Worm (Caenorhabditis elegans) whole organism, young adult: Measurements from ENCODE around the gene C25E10.12.

Experiments used
- B0261.1 ChIP-seq: sonication (generic microtip); optimal IDR thresholded peaks from 2 replicates; lab custom pipeline; 2016; ENCODE audit warnings: mild to moderate bottlenecking, missing genetic modification characterization, moderate library complexity, missing compliant biosample characterization
- B0336.3 ChIP-seq: fragments of 200-800 bp; sonication (Bioruptor generic); IDR thresholded peaks from 2 replicates; pipeline ENCODE4 v1.3.6; 2022; ENCODE audit warnings: missing genetic modification characterization, missing compliant biosample characterization
- C06A6.2 ChIP-seq: fragments of 200-800 bp; sonication (Bioruptor generic); conservative IDR thresholded peaks from 2 replicates; pipeline ENCODE4 v1.3.6; 2022; ENCODE audit warnings: missing genetic modification characterization, missing compliant biosample characterization
- F55B11.4 ChIP-seq: sonication (generic microtip); optimal IDR thresholded peaks from 2 replicates; lab custom pipeline; 2016; ENCODE audit warnings: missing compliant biosample characterization, missing genetic modification characterization, borderline replicate concordance; ENCODE audit not compliant: insufficient read depth
- K11D2.4 ChIP-seq: fragments of 200-800 bp; sonication (Bioruptor generic); IDR thresholded peaks from 2 replicates; pipeline ENCODE4 v1.3.6; 2022; ENCODE audit warnings: missing genetic modification reagents, missing genetic modification characterization, missing compliant biosample characterization
- T26A5.8 ChIP-seq: sonication (generic microtip); optimal IDR thresholded peaks from 2 replicates; lab custom pipeline; 2016; ENCODE audit warnings: missing genetic modification characterization, missing compliant biosample characterization
- Y53G8AR.9 ChIP-seq: fragments of 200-800 bp; sonication (Bioruptor generic); conservative IDR thresholded peaks from 2 replicates; pipeline ENCODE4 v1.3.6; 2022; ENCODE audit warnings: missing genetic modification reagents, missing genetic modification characterization, missing compliant biosample characterization
- Y79H2A.3 ChIP-seq: fragments of 200-800 bp; sonication (Bioruptor generic); conservative IDR thresholded peaks from 2 replicates; pipeline ENCODE4 v1.3.6; 2022; ENCODE audit warnings: missing genetic modification reagents, missing genetic modification characterization, missing compliant biosample characterization
- Y95B8A.8 ChIP-seq: fragments of 200-800 bp; sonication (Bioruptor generic); IDR thresholded peaks from 2 replicates; pipeline ENCODE4 v1.3.6; 2022; ENCODE audit warnings: missing genetic modification reagents, missing genetic modification characterization, missing compliant biosample characterization
- ama-1 ChIP-seq, 3 experiments: fragments of 150-350 bp in 1 of 3; sonication (generic microtip) in 2 of 3; optimal IDR thresholded peaks; 2 replicates each; lab custom pipeline; 2014 to 2018; ENCODE audit warnings: missing biosample characterization in 2 of 3, missing genetic modification characterization in 2 of 3, missing genetic modification reagents in 2 of 3
- athp-1 ChIP-seq: sonication (generic microtip); optimal IDR thresholded peaks from 2 replicates; lab custom pipeline; 2017; ENCODE audit warnings: mild to moderate bottlenecking, missing genetic modification characterization, missing compliant biosample characterization
- attf-5 ChIP-seq: fragments of 200-800 bp; sonication (Bioruptor generic); optimal IDR thresholded peaks from 2 replicates; lab custom pipeline; 2018; ENCODE audit warnings: mild to moderate bottlenecking, missing genetic modification characterization, missing compliant biosample characterization
- cebp-1 ChIP-seq, 2 experiments: fragments of 200-800 bp in 1 of 2; sonication (Bioruptor generic) in 1 of 2; sonication (generic microtip) in 1 of 2; IDR thresholded peaks in 1 of 2; optimal IDR thresholded peaks in 1 of 2; 2 replicates each; pipeline versions ENCODE4 v1.3.6 to Lab custom; 2017 to 2022; ENCODE audit warnings: missing compliant biosample characterization in 2 of 2, missing genetic modification characterization in 2 of 2, mild to moderate bottlenecking in 1 of 2, missing genetic modification reagents in 1 of 2, moderate library complexity in 1 of 2
- ceh-100 ChIP-seq: fragments of 200-800 bp; sonication (Bioruptor generic); IDR thresholded peaks from 2 replicates; pipeline ENCODE4 v1.3.6; 2022; ENCODE audit warnings: missing genetic modification reagents, missing genetic modification characterization, missing compliant biosample characterization
- ceh-27 ChIP-seq: fragments of 200-800 bp; sonication (Bioruptor generic); optimal IDR thresholded peaks from 2 replicates; lab custom pipeline; 2018; ENCODE audit warnings: mild to moderate bottlenecking, missing genetic modification characterization, moderate library complexity, missing compliant biosample characterization
- ceh-40 ChIP-seq: fragments of 200-800 bp; sonication (Bioruptor generic); IDR thresholded peaks from 2 replicates; pipeline ENCODE4 v1.3.6; 2022; ENCODE audit warnings: missing genetic modification characterization, missing compliant biosample characterization
- dpff-1 ChIP-seq: sonication (generic microtip); optimal IDR thresholded peaks from 2 replicates; lab custom pipeline; 2017; ENCODE audit warnings: mild to moderate bottlenecking, missing genetic modification characterization, missing compliant biosample characterization
- egl-18 ChIP-seq: fragments of 200-800 bp; sonication (Bioruptor generic); IDR thresholded peaks from 2 replicates; pipeline ENCODE4 v1.3.6; 2022; ENCODE audit warnings: missing genetic modification reagents, missing genetic modification characterization, missing compliant biosample characterization
- ekl-4 ChIP-seq: fragments of 200-800 bp; sonication (Bioruptor generic); IDR thresholded peaks from 2 replicates; pipeline ENCODE4 v1.3.6; 2022; ENCODE audit warnings: missing genetic modification reagents, missing genetic modification characterization, missing compliant biosample characterization
- hsf-1 ChIP-seq: fragments of 200-800 bp; sonication (Bioruptor generic); IDR thresholded peaks from 2 replicates; pipeline ENCODE4 v1.3.6; 2022; ENCODE audit warnings: missing genetic modification reagents, missing genetic modification characterization, missing compliant biosample characterization
- lin-40 ChIP-seq: sonication (generic microtip); optimal IDR thresholded peaks from 2 replicates; lab custom pipeline; 2016; ENCODE audit warnings: missing genetic modification characterization, mild to moderate bottlenecking, missing compliant biosample characterization, missing genotype, missing genetic modification reagents
- lir-1 ChIP-seq: fragments of 200-800 bp; sonication (Bioruptor generic); conservative IDR thresholded peaks from 2 replicates; pipeline ENCODE4 v1.3.6; 2022; ENCODE audit warnings: missing genetic modification reagents, missing genetic modification characterization, missing compliant biosample characterization
- lsl-1 ChIP-seq: fragments of 200-800 bp; sonication (Bioruptor generic); optimal IDR thresholded peaks from 2 replicates; lab custom pipeline; 2018; ENCODE audit warnings: mild to moderate bottlenecking, missing genetic modification characterization, moderate library complexity, missing compliant biosample characterization
- lsy-27 ChIP-seq: sonication (generic microtip); optimal IDR thresholded peaks from 2 replicates; lab custom pipeline; 2017; ENCODE audit warnings: missing genetic modification characterization, mild to moderate bottlenecking, missing compliant biosample characterization, antibody characterized with exemption, missing genotype, borderline replicate concordance; ENCODE audit not compliant: insufficient read depth
- madf-3 ChIP-seq: fragments of 200-800 bp; sonication (Bioruptor generic); IDR thresholded peaks from 2 replicates; pipeline ENCODE4 v1.3.6; 2022; ENCODE audit warnings: missing genetic modification reagents, missing genetic modification characterization, missing compliant biosample characterization
- madf-6 ChIP-seq: fragments of 200-800 bp; sonication (Bioruptor generic); IDR thresholded peaks from 2 replicates; pipeline ENCODE4 v1.3.6; 2022; ENCODE audit warnings: missing genetic modification reagents, missing genetic modification characterization, missing compliant biosample characterization
- mcd-1 ChIP-seq: fragments of 200-800 bp; sonication (Bioruptor generic); IDR thresholded peaks from 2 replicates; pipeline ENCODE4 v1.3.6; 2022; ENCODE audit warnings: missing genetic modification reagents, missing genetic modification characterization, missing compliant biosample characterization
- mxl-1 ChIP-seq: sonication (generic microtip); optimal IDR thresholded peaks from 2 replicates; lab custom pipeline; 2016; ENCODE audit warnings: missing genetic modification characterization, missing compliant biosample characterization
- nfyb-1 ChIP-seq: fragments of 200-800 bp; sonication (Bioruptor generic); IDR thresholded peaks from 2 replicates; pipeline ENCODE4 v1.3.6; 2022; ENCODE audit warnings: missing genetic modification reagents, missing genetic modification characterization, missing compliant biosample characterization
- nhr-80 ChIP-seq: sonication (generic microtip); optimal IDR thresholded peaks from 2 replicates; lab custom pipeline; 2016; ENCODE audit warnings: missing genetic modification characterization, missing compliant biosample characterization
- nhr-90 ChIP-seq: sonication (generic microtip); optimal IDR thresholded peaks from 2 replicates; lab custom pipeline; 2016; ENCODE audit warnings: missing genotype, mild to moderate bottlenecking, missing genetic modification characterization, missing compliant biosample characterization
- pbrm-1 ChIP-seq: fragments of 200-800 bp; sonication (Bioruptor generic); IDR thresholded peaks from 2 replicates; pipeline ENCODE4 v1.3.6; 2022; ENCODE audit warnings: missing genetic modification reagents, missing genetic modification characterization, missing compliant biosample characterization
- pha-4 ChIP-seq: fragments of 150-350 bp; sonication (generic microtip); optimal IDR thresholded peaks from 2 replicates; lab custom pipeline; 2014; ENCODE audit warnings: missing biosample characterization, missing genetic modification reagents, missing genetic modification characterization
- rpc-1 ChIP-seq, 2 experiments: fragments of 150-350 bp in 1 of 2; sonication (generic microtip) in 1 of 2; optimal IDR thresholded peaks; 2 replicates each; lab custom pipeline; 2014 to 2018; ENCODE audit warnings: missing biosample characterization in 1 of 2, missing genetic modification characterization in 1 of 2, missing genetic modification reagents in 1 of 2, missing genotype in 1 of 2
- sea-2 ChIP-seq: fragments of 200-800 bp; sonication (Bioruptor generic); IDR thresholded peaks from 2 replicates; pipeline ENCODE4 v1.3.6; 2022; ENCODE audit warnings: missing genetic modification characterization, missing compliant biosample characterization
- tbp1 ChIP-seq: fragments of 200-800 bp; sonication (Bioruptor generic); optimal IDR thresholded peaks from 2 replicates; lab custom pipeline; 2018; ENCODE audit warnings: mild to moderate bottlenecking, missing genetic modification characterization, missing compliant biosample characterization
- tlf-1 ChIP-seq: fragments of 200-800 bp; sonication (Bioruptor generic); optimal IDR thresholded peaks from 2 replicates; lab custom pipeline; 2018; ENCODE audit warnings: mild to moderate bottlenecking, missing genetic modification characterization, missing compliant biosample characterization
- unc-62 ChIP-seq: fragments of 150-350 bp; optimal IDR thresholded peaks from 2 replicates; lab custom pipeline; 2014; ENCODE audit warnings: missing biosample characterization, missing genetic modification reagents, missing genetic modification characterization
- ztf-18 ChIP-seq: sonication (generic microtip); optimal IDR thresholded peaks from 2 replicates; lab custom pipeline; 2016; ENCODE audit warnings: missing genotype, mild to moderate bottlenecking, missing genetic modification characterization, missing compliant biosample characterization

Gene C25E10.12

DNA sequence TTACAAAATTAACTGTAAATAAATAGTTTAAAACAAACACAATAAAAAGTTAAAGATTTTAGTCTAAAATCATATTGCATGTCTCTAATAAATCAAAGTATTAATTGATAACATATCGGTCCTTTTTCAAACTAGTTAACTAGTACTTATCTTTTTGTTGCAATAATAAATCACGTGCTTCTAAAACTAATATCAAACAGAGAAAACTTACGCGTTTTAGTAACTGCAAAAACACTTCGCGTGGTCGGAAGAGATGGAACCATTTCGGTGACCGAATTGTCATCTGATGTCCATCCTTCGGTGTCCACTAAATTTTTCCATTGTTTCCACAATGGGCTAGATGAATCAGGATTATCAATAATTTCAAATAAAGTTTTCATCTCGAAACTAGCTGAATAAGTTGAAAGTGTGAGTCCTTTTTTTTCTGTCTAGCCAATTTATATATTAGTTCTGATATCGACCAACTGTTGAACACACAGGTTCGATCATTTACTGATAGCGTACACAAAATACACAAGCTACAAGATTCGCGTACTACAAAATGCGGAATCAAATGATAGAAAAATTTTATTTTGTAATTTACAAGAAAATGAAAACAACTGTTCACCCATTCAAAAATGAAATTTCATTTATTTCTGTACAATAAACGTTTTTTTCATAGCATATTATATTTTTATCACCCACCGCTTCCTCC lies 36.2 kb upstream of the C25E10.12 start, which contains the start of gene F21C10.9:
F21C10.9 (minus strand) TSS at position 417 of the 694 bp plus-strand sequence.
- TF ChIP-seq athp-1 (tag; lab: Kevin White, UChicago) (no peak), B0261.1 (no peak)

DNA sequence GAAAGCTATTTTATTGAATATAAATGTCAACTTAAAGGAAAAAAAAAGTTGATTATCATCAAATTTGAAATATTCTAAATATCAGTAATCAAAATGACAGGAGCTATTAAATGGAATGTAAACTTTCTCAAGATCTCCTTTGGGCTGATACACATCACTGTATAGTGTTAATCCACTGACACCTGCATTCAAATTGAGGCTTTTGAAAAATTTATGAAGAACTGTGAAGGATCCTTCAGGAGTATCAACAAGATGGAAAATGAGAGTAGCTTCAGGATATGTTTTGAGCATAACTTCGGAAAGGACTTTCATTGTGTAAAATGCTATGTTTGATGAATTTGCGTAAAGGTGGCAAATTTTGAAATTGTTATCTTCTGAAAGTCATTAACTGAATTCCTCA lies 35.0 kb upstream of the C25E10.12 start:
- TF ChIP-seq mxl-1 (tag; lab: Kevin White, UChicago) (no peak), cebp-1 (GFP tag; IDR thresholded peaks at IDR 0.05; lab: Robert Waterston, UW) (no peak), cebp-1 (tag; optimal IDR thresholded peaks at IDR 0.05; lab: Kevin White, UChicago) (peak; percentile 57), lir-1 (GFP tag; lab: Robert Waterston, UW) (no peak), ekl-4 (GFP tag; lab: Robert Waterston, UW) (0 out of 2 replicates have a peak, but pooled peaks have one; percentile 27), nhr-80 (no peak), attf-5 (GFP tag; lab: Kevin White, UChicago) (no peak), madf-6 (no peak), hsf-1 (GFP tag; lab: Robert Waterston, UW) (peak; percentile 20; the same call in 1 of the 2 replicates), tlf-1 (GFP tag; lab: Kevin White, UChicago) (peak; percentile 14), sea-2 (GFP tag; lab: Robert Waterston, UW) (no peak), ama-1 (optimal IDR thresholded peaks at IDR 0.05; lab: Kevin White, UChicago) (peak; percentile 38), ama-1 (GFP tag; optimal IDR thresholded peaks at IDR 0.05; lab: Kevin White, UChicago) (no peak), pha-4 (tag; lab: Kevin White, UChicago) (peak; percentile 63), tbp1 (GFP tag; lab: Kevin White, UChicago) (peak; percentile 12), ceh-27 (GFP tag; lab: Kevin White, UChicago) (no peak), B0336.3 (GFP tag; lab: Robert Waterston, UW) (peak; percentile 27; the same call in 1 of the 2 replicates), mcd-1 (GFP tag; lab: Robert Waterston, UW) (no peak), C06A6.2 (0 out of 2 replicates have a peak, but pooled peaks have one; percentile 11), Y53G8AR.9 (GFP tag; lab: Robert Waterston, UW) (peak; percentile 38; the same call in 1 of the 2 replicates), T26A5.8 (tag; lab: Kevin White, UChicago) (no peak), Y79H2A.3 (0 out of 2 replicates have a peak, but pooled peaks have one; percentile 35), nfyb-1 (peak; percentile 28; the same call in 1 of the 2 replicates), ceh-100 (no peak)

DNA sequence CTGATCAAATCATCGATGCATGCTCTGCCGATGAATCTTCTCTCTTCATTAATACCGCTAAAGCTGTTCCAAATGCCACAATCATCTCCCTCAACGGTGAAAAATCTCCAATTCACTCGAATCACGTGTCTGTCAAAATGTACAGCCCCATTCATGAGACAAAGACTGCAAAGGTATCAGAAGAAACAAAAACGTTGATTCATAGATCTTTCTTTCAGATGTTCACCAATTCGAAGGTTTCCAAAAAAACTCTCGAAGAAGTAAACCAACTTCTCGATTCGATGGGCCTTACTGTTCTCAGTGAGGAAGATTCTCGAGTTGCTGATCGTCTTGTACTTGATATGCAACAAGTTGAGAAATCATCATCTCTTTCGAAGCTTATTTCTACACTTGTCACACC lies 34.4 kb upstream of the C25E10.12 start:
- 0 out of 2 replicates have a peak, but pooled peaks have one; percentile 38 for TF ChIP-seq madf-3 (GFP tag; lab: Robert Waterston, UW)
- TF ChIP-seq egl-18 (GFP tag; lab: Robert Waterston, UW) = no peak
- TF ChIP-seq ama-1 (optimal IDR thresholded peaks at IDR 0.05; lab: Kevin White, UChicago) = peak; percentile 61
- no peak for TF ChIP-seq ama-1 (GFP tag; optimal IDR thresholded peaks at IDR 0.05; lab: Kevin White, UChicago)
- TF ChIP-seq B0336.3 (GFP tag; lab: Robert Waterston, UW) = peak; percentile 12; the same call in 1 of the 2 replicates
- TF ChIP-seq Y53G8AR.9 (GFP tag; lab: Robert Waterston, UW) = 0 out of 2 replicates have a peak, but pooled peaks have one; percentile 10
- peak; percentile 23; the same call in 1 of the 2 replicates for TF ChIP-seq nfyb-1
- TF ChIP-seq Y95B8A.8 = no peak

DNA sequence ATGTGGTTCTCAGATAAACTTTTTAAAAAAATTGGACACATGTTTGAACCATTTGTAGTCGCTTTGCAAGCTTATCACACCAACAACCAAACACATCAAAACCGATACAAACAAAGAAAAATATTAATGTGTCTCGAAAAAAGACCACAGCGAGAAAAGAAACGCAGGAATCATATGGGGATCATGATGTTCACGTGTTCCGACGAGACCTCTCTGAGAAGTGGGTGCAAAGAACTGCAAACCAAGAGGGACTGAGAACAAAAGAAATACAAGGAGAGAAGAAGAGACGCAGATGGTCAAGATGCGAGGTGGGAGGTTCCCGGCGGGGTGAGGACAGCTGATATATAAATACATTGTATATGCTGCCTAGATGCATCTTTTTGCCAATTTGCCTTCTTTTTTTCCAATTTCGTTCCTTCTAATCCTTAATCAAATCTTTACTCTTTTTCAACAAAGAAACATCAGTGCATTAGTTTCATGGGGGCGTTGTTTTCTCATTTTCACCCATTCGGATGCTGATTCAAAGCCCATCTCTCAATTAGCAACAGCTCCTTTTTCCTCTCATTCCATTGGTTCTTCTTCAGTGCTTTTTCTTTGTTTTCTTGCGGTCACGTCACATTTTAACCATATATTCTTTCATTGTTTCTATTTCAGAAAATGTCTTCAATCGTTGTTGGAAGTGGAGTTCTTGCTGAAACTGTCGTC lies 33.5 kb upstream of the C25E10.12 start, which contains the start of gene F21C10.10:
F21C10.10 (plus strand) TSS at position 655 of the 705 bp plus-strand sequence.
- no peak for TF ChIP-seq ztf-18 (tag; lab: Kevin White, UChicago)
- TF ChIP-seq K11D2.4 = peak; percentile 80
- TF ChIP-seq unc-62 (GFP tag; lab: Kevin White, UChicago) = peak; percentile 52
- TF ChIP-seq lsl-1 = no peak
- TF ChIP-seq ceh-40 (GFP tag; lab: Robert Waterston, UW) = no peak
- no peak for TF ChIP-seq rpc-1 (optimal IDR thresholded peaks at IDR 0.05; lab: Kevin White, UChicago)
- no peak for TF ChIP-seq rpc-1 (tag; optimal IDR thresholded peaks at IDR 0.05; lab: Kevin White, UChicago)
- TF ChIP-seq F55B11.4 (tag; lab: Kevin White, UChicago) = no peak
- peak; percentile 91 for TF ChIP-seq lin-40 (tag; lab: Kevin White, UChicago)
- TF ChIP-seq nhr-90 (tag; lab: Kevin White, UChicago) = peak; percentile 27
- no peak for TF ChIP-seq lsy-27
- TF ChIP-seq ceh-27 (GFP tag; lab: Kevin White, UChicago) = peak; percentile 80
- TF ChIP-seq pbrm-1 (GFP tag; lab: Robert Waterston, UW) = peak; percentile 51; the same call in 1 of the 2 replicates
- TF ChIP-seq Y53G8AR.9 (GFP tag; lab: Robert Waterston, UW) = peak; percentile 38; the same call in 1 of the 2 replicates
- no peak for TF ChIP-seq dpff-1
